Worm (Caenorhabditis elegans): ENCODE data around the gene dhhc-4.
A peak's percentile ranks its signal among the peaks of the same experiment; 100 is the strongest.

The dhhc-4 gene

ce11 chrIII:9848083-9848482, 19.5 kb downstream of the dhhc-4 start, which contains the start of gene mrpl-36:
TSS of gene mrpl-36 (minus strand) at chrIII:9848116.
- TF ChIP-seq lin-1 (GFP tag; IDR thresholded peaks at IDR 0.05) (no peak), dve-1 (tag; optimal IDR thresholded peaks at IDR 0.05; ENCODE audit: insufficient read depth) (peak; percentile 33), ceh-28 (tag; optimal IDR thresholded peaks at IDR 0.05) (no peak), lsy-2 (tag; optimal IDR thresholded peaks at IDR 0.05) (peak in 1 of 2 experiments; percentile 74), lin-38 (GFP tag; IDR thresholded peaks at IDR 0.05) (peak; percentile 86), mes-2 (tag; optimal IDR thresholded peaks at IDR 0.05; ENCODE audit: poor library complexity, severe bottlenecking) (no peak), dmd-6 (GFP tag; IDR thresholded peaks at IDR 0.05) (peak; percentile 19; the same call in 1 of the 2 replicates), unc-39 (tag; optimal IDR thresholded peaks at IDR 0.05) (no peak), hlh-30 (tag; optimal IDR thresholded peaks at IDR 0.05; ENCODE audit: insufficient read depth) (peak; percentile 36)

DNA sequence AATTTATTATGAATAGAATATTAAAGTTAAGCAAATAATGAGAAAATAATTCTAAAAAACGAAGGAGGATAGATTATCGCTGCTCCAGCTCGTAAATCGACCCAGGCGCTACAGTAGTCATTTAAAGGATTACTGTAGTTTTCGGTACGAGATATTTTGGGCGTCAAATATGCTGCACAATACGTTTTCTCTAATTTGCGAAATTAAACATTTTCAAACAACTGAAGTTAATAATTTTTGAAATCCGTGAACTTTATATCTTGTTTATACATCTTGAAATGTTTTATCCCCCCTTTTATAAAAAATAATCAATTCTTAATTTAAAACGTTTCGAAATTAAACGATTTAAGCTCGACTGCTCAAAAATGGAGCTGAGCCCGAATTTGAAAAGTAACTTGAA, 21.5 kb downstream of the dhhc-4 start, which contains the start of gene K11H3.2:
Gene K11H3.2, plus strand, starts transcription at position 301 of the 400 bp plus-strand sequence.
- TF ChIP-seq lin-1 (GFP tag; IDR thresholded peaks at IDR 0.05) (no peak), ceh-20 (GFP tag; IDR thresholded peaks at IDR 0.05) (no peak), dmd-9 (GFP tag; IDR thresholded peaks at IDR 0.05) (no peak), mxl-2 (GFP tag; conservative IDR thresholded peaks at IDR 0.05) (no peak), jun-1 (tag; optimal IDR thresholded peaks at IDR 0.05) (no peak), arid-1 (GFP tag; conservative IDR thresholded peaks at IDR 0.05) (no peak), nhr-28 (tag; optimal IDR thresholded peaks at IDR 0.05) (no peak), egl-27 (tag; optimal IDR thresholded peaks at IDR 0.05) (no peak)

DNA sequence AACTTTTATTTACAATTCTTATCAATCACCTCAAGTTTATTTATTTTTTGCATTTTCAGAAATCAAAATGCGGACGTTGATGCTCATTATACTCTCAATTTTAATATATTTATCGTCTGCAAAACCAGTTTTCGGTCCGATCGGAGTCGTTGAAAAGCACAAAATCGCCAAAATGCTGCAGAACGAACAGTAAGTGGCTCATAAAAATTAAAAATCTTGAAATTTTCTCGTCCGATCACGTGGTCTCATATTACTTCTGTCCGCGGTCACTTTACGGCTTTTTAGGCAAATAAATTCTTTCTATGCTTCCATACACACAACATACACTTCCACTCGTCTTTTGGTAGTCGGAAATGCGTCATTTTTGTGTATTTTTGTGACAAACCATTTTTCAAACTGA, 23.9 kb downstream of the dhhc-4 start, which contains the start of gene K11H3.5:
Gene K11H3.5, plus strand, starts transcription at position 54 of the 400 bp plus-strand sequence.
- TF ChIP-seq nhr-28 (tag; optimal IDR thresholded peaks at IDR 0.05) (peak; percentile 35), aha-1 (tag) (peak; percentile 68), daf-16 (GFP tag; optimal IDR thresholded peaks at IDR 0.05) (no peak), daf-16 (tag; optimal IDR thresholded peaks at IDR 0.05) (peak; percentile 2), ces-1 (GFP tag; optimal IDR thresholded peaks at IDR 0.05) (no peak)

DNA sequence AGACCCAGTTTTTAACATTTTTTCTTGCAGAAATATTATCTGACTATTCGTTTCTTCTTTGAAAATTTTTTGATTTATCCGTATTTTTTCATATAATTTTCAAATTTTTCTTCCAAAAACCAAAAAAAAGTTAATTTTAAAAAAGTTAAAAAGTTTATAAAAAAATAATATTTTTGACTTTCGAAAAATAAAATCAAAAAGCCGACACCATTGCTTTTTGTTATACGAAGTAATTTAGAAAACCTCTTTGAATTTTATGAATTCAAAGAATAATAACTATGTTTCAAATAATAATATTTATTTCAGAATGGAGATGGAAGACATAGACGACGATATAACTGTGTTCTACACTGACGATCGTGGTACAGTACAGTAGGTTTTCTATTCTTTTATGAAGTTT, 32.7 kb downstream of the dhhc-4 start, which contains the start of gene K11H3.8:
Gene K11H3.8, plus strand, starts transcription at position 301 of the 400 bp plus-strand sequence.
- no peak for TF ChIP-seq php-3 (GFP tag; IDR thresholded peaks at IDR 0.05)

DNA sequence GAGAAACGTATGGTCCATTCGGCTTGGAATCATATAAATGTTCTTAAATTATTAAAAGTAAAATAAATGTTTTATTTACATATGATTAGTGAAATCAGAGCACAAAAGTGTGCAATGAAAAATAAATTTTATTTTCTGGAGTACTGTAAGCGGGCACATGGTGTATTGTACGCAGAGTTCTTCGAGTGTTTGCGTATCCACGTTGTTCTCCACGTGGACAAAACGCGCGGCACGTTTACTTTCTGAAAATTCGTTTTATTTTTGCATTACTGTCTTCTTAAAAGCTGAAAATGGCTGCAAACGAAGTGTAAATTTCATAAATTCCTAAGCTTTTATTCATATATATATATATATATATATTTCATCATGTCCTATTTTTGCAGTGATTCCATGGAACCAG, 35.0 kb downstream of the dhhc-4 start:
- no peak for TF ChIP-seq ama-1 (optimal IDR thresholded peaks at IDR 0.05)
- peak; percentile 2 for TF ChIP-seq unc-130 (GFP tag; optimal IDR thresholded peaks at IDR 0.05)
- peak; percentile 42 for TF ChIP-seq lin-38 (GFP tag; IDR thresholded peaks at IDR 0.05)
- TF ChIP-seq Y105C5A.15 (GFP tag; IDR thresholded peaks at IDR 0.05): no peak

DNA sequence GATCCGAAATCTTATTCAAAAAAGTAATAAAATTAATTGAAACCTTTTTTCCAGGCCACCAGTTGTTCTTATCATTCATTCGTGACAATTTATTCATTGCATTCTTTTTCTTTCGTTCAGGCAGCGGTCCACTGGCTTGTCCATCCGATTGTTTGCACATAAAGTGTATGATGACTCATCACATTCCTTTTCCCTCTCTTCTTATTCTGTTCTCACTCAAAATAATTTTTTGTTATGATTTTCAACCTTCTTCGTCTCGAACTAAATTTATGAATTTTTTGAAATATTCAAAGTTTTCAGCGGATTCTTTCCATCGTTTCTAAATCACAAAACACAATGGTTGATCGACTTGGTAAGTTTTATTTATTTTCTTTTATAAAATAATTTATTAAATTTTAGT, 37.1 kb downstream of the dhhc-4 start, which contains the start of gene ZK632.12:
Gene ZK632.12, plus strand, starts transcription at position 301 of the 400 bp plus-strand sequence.
- peak; percentile 48 for TF ChIP-seq nhr-6 (tag; optimal IDR thresholded peaks at IDR 0.05)
- TF ChIP-seq dve-1 (tag; optimal IDR thresholded peaks at IDR 0.05; ENCODE audit: insufficient read depth): peak; percentile 19
- TF ChIP-seq daf-12 (tag; optimal IDR thresholded peaks at IDR 0.05): no peak
- no peak for TF ChIP-seq skn-1 (tag; optimal IDR thresholded peaks at IDR 0.05)
- peak; percentile 33 for TF ChIP-seq aha-1 (tag)
- no peak for TF ChIP-seq snpc-1.2 (GFP tag; IDR thresholded peaks at IDR 0.05)
- no peak for TF ChIP-seq mdl-1 (tag; optimal IDR thresholded peaks at IDR 0.05)
- TF ChIP-seq nhr-77 (tag; optimal IDR thresholded peaks at IDR 0.05): no peak
- TF ChIP-seq zfp-3 (GFP tag; conservative IDR thresholded peaks at IDR 0.05): no peak
- no peak for TF ChIP-seq egl-27 (tag; optimal IDR thresholded peaks at IDR 0.05)
- TF ChIP-seq lsy-2 (tag; optimal IDR thresholded peaks at IDR 0.05): peak in 1 of 2 experiments; percentile 15
- TF ChIP-seq lin-39 (tag; optimal IDR thresholded peaks at IDR 0.05): no peak
- TF ChIP-seq pha-4 (GFP tag; IDR thresholded peaks at IDR 0.05): no peak
- peak; percentile 20 for TF ChIP-seq pha-4 (tag; optimal IDR thresholded peaks at IDR 0.05)
- no peak for TF ChIP-seq F49E8.2 (tag; optimal IDR thresholded peaks at IDR 0.05; ENCODE audit: borderline replicate concordance)
- TF ChIP-seq nhr-102 (tag; optimal IDR thresholded peaks at IDR 0.05): no peak
